Fruit fly (Drosophila melanogaster) whole organism, embryonic: ENCODE data around the gene CG10353.

Source experiments
- Blimp-1 ChIP-seq: fragments of 200-800 bp; sonication (Bioruptor generic); optimal IDR thresholded peaks from 3 replicates; lab custom pipeline; 2018; ENCODE audit warnings: missing biosample characterization, missing genetic modification characterization, mild to moderate bottlenecking, moderate library complexity, missing genetic modification reagents
- BtbVII ChIP-seq: fragments of 200-800 bp; sonication (Bioruptor generic); optimal IDR thresholded peaks from 3 replicates; lab custom pipeline; 2017; ENCODE audit warnings: missing biosample characterization, mild to moderate bottlenecking, missing genetic modification characterization
- CG10366 ChIP-seq: fragments of 200-800 bp; sonication (Bioruptor generic); IDR thresholded peaks from 2 replicates; pipeline ENCODE4 v1.3.6; 2022; ENCODE audit warnings: missing biosample characterization, missing genetic modification characterization
- CG10565 ChIP-seq: fragments of 200-800 bp; sonication (Bioruptor generic); optimal IDR thresholded peaks from 3 replicates; lab custom pipeline; 2016; ENCODE audit warnings: missing biosample characterization, mild to moderate bottlenecking, missing genetic modification characterization
- CG14667 ChIP-seq: fragments of 200-800 bp; sonication (Bioruptor generic); IDR thresholded peaks from 2 replicates; pipeline ENCODE4 v1.3.6; 2022; ENCODE audit warnings: missing biosample characterization, missing genetic modification characterization
- CG15696 ChIP-seq: fragments of 200-800 bp; sonication (Bioruptor generic); optimal IDR thresholded peaks from 2 replicates; lab custom pipeline; 2019; ENCODE audit warnings: missing biosample characterization, mild to moderate bottlenecking, missing genetic modification characterization, moderate library complexity
- CG17361 ChIP-seq: fragments of 200-800 bp; sonication (Bioruptor generic); IDR thresholded peaks from 3 replicates; pipeline ENCODE4 v1.3.6; 2022; ENCODE audit warnings: missing biosample characterization, missing genetic modification characterization
- CG17612 ChIP-seq: fragments of 200-800 bp; sonication (Bioruptor generic); IDR thresholded peaks from 2 replicates; pipeline ENCODE4 v1.3.6; 2022; ENCODE audit warnings: missing biosample characterization, missing genetic modification characterization
- CG2129 ChIP-seq: fragments of 200-800 bp; sonication (Bioruptor generic); IDR thresholded peaks from 2 replicates; pipeline ENCODE4 v1.3.6; 2022; ENCODE audit warnings: missing biosample characterization, missing genetic modification characterization; ENCODE audit not compliant: partially characterized antibody
- CG32772 ChIP-seq: fragments of 200-800 bp; sonication (Bioruptor generic); IDR thresholded peaks from 2 replicates; pipeline ENCODE4 v1.3.6; 2022; ENCODE audit warnings: missing biosample characterization, missing genetic modification characterization
- CG3838 ChIP-seq: fragments of 200-800 bp; sonication (Bioruptor generic); optimal IDR thresholded peaks from 3 replicates; lab custom pipeline; 2016; ENCODE audit warnings: missing biosample characterization, missing genetic modification characterization
- CG3995 ChIP-seq: fragments of 200-800 bp; sonication (Bioruptor generic); optimal IDR thresholded peaks from 3 replicates; lab custom pipeline; 2016; ENCODE audit warnings: missing biosample characterization, missing genetic modification characterization
- CG4282 ChIP-seq: fragments of 200-800 bp; sonication (Bioruptor generic); optimal IDR thresholded peaks from 2 replicates; lab custom pipeline; 2016; ENCODE audit warnings: missing biosample characterization, missing genetic modification characterization
- CG43689 ChIP-seq: fragments of 200-800 bp; sonication (Bioruptor generic); IDR thresholded peaks from 2 replicates; pipeline ENCODE4 v1.3.6; 2022; ENCODE audit warnings: missing biosample characterization, missing genetic modification characterization
- CG4424 ChIP-seq: fragments of 200-800 bp; sonication (Bioruptor generic); optimal IDR thresholded peaks from 3 replicates; lab custom pipeline; 2016; ENCODE audit warnings: missing biosample characterization, missing genetic modification characterization
- CG4617 ChIP-seq: fragments of 200-800 bp; sonication (Bioruptor generic); optimal IDR thresholded peaks from 3 replicates; lab custom pipeline; 2016; ENCODE audit warnings: missing biosample characterization, missing genetic modification characterization, borderline replicate concordance
- CG6175 ChIP-seq: fragments of 200-800 bp; sonication (Bioruptor generic); IDR thresholded peaks from 3 replicates; pipeline ENCODE4 v1.3.6; 2022; ENCODE audit warnings: missing biosample characterization, missing genetic modification characterization
- CG6791 ChIP-seq: fragments of 200-800 bp; sonication (Bioruptor generic); IDR thresholded peaks from 3 replicates; pipeline ENCODE4 v1.3.6; 2022; ENCODE audit warnings: missing biosample characterization, missing genetic modification characterization; ENCODE audit not compliant: partially characterized antibody
- CG7271 ChIP-seq: fragments of 200-800 bp; sonication (Bioruptor generic); optimal IDR thresholded peaks from 2 replicates; lab custom pipeline; 2018; ENCODE audit warnings: missing biosample characterization, mild to moderate bottlenecking, missing genetic modification characterization, moderate library complexity
- CG7745 ChIP-seq: fragments of 200-800 bp; sonication (Bioruptor generic); optimal IDR thresholded peaks from 2 replicates; lab custom pipeline; 2018; ENCODE audit warnings: missing biosample characterization, mild to moderate bottlenecking, missing genetic modification characterization, moderate library complexity
- CG7928 ChIP-seq: fragments of 200-800 bp; sonication (Bioruptor generic); optimal IDR thresholded peaks from 2 replicates; lab custom pipeline; 2017; ENCODE audit warnings: missing biosample characterization, mild to moderate bottlenecking, missing genetic modification characterization
- CG8478 ChIP-seq: fragments of >200 bp; optimal IDR thresholded peaks from 2 replicates; lab custom pipeline; 2018
- CoRest ChIP-seq: fragments of 200-800 bp; sonication (Bioruptor generic); optimal IDR thresholded peaks from 3 replicates; lab custom pipeline; 2018; ENCODE audit warnings: missing biosample characterization, mild to moderate bottlenecking, missing genetic modification characterization, moderate library complexity
- CrebB ChIP-seq: fragments of 200-800 bp; sonication (Bioruptor generic); optimal IDR thresholded peaks from 3 replicates; lab custom pipeline; 2018; ENCODE audit warnings: missing biosample characterization, mild to moderate bottlenecking, missing genetic modification characterization
- Dll ChIP-seq: fragments of 200-800 bp; sonication (Bioruptor generic); IDR thresholded peaks from 4 replicates; pipeline ENCODE4 v1.3.6; 2022; ENCODE audit warnings: missing biosample characterization, missing genetic modification characterization; ENCODE audit not compliant: partially characterized antibody
- E2f1 ChIP-seq: fragments of 200-800 bp; sonication (Bioruptor generic); IDR thresholded peaks from 2 replicates; pipeline ENCODE4 v1.3.6; 2022; ENCODE audit warnings: missing biosample characterization, missing genetic modification characterization
- H15 ChIP-seq: fragments of 200-800 bp; sonication (Bioruptor generic); IDR thresholded peaks from 3 replicates; pipeline ENCODE4 v1.3.6; 2022; ENCODE audit warnings: missing biosample characterization, missing genetic modification characterization
- HmgD ChIP-seq: fragments of 200-800 bp; sonication (Bioruptor generic); optimal IDR thresholded peaks from 3 replicates; lab custom pipeline; 2016; ENCODE audit warnings: missing biosample characterization, missing genetic modification characterization
- Hr3 ChIP-seq: fragments of 200-800 bp; sonication (Bioruptor generic); optimal IDR thresholded peaks from 3 replicates; lab custom pipeline; 2016; ENCODE audit warnings: missing biosample characterization, missing genetic modification characterization
- Hr39 ChIP-seq: fragments of >200 bp; optimal IDR thresholded peaks from 2 replicates; lab custom pipeline; 2017
- Kr ChIP-seq: fragments of 200-800 bp; sonication (Bioruptor generic); optimal IDR thresholded peaks from 2 replicates; lab custom pipeline; 2017; ENCODE audit warnings: missing biosample characterization, mild to moderate bottlenecking, missing genetic modification characterization
- NC2α ChIP-seq: fragments of 200-800 bp; sonication (Bioruptor generic); optimal IDR thresholded peaks from 2 replicates; lab custom pipeline; 2016; ENCODE audit warnings: missing biosample characterization, missing genetic modification characterization
- NK7.1 ChIP-seq: fragments of 200-800 bp; sonication (Bioruptor generic); optimal IDR thresholded peaks from 3 replicates; lab custom pipeline; 2016; ENCODE audit warnings: missing biosample characterization, missing genetic modification characterization
- Nf-YA ChIP-seq: fragments of 200-800 bp; sonication (Bioruptor generic); IDR thresholded peaks from 2 replicates; pipeline ENCODE4 v1.3.6; 2022; ENCODE audit warnings: missing biosample characterization, missing genetic modification characterization
- NfI ChIP-seq: fragments of 200-800 bp; sonication (Bioruptor generic); optimal IDR thresholded peaks from 3 replicates; lab custom pipeline; 2018; ENCODE audit warnings: missing biosample characterization, mild to moderate bottlenecking, missing genetic modification characterization, moderate library complexity
- croc ChIP-seq: fragments of 200-800 bp; sonication (Bioruptor generic); conservative IDR thresholded peaks from 3 replicates; pipeline ENCODE4 v1.3.6; 2022; ENCODE audit warnings: missing biosample characterization, missing genetic modification characterization
- dan ChIP-seq: fragments of 200-800 bp; sonication (Bioruptor generic); IDR thresholded peaks from 2 replicates; pipeline ENCODE4 v1.3.6; 2022; ENCODE audit warnings: missing biosample characterization, missing genetic modification characterization
- emc ChIP-seq: fragments of 200-800 bp; sonication (Bioruptor generic); optimal IDR thresholded peaks from 2 replicates; lab custom pipeline; 2016; ENCODE audit warnings: missing biosample characterization, missing genetic modification characterization
- eve ChIP-seq, 2 experiments: fragments of >200 bp; optimal IDR thresholded peaks; 2 replicates each; lab custom pipeline; 2017; ENCODE audit warnings: missing biosample characterization in 2 of 2, missing genetic modification characterization in 2 of 2
- ftz-f1 ChIP-seq: fragments of 200-800 bp; sonication (Bioruptor generic); optimal IDR thresholded peaks from 2 replicates; lab custom pipeline; 2016; ENCODE audit warnings: missing biosample characterization, missing genetic modification characterization
- fu2 ChIP-seq: fragments of 200-800 bp; sonication (Bioruptor generic); optimal IDR thresholded peaks from 2 replicates; lab custom pipeline; 2016; ENCODE audit warnings: missing biosample characterization, missing genetic modification characterization
- gsb ChIP-seq: fragments of 200-800 bp; sonication (Bioruptor generic); IDR thresholded peaks from 2 replicates; pipeline ENCODE4 v1.3.6; 2022; ENCODE audit warnings: missing biosample characterization, missing genetic modification characterization
- hb ChIP-seq: fragments of 200-800 bp; sonication (Bioruptor generic); IDR thresholded peaks from 3 replicates; pipeline ENCODE4 v1.3.6; 2022; ENCODE audit warnings: missing biosample characterization, missing genetic modification characterization; ENCODE audit not compliant: partially characterized antibody
- hth ChIP-seq: fragments of >200 bp; optimal IDR thresholded peaks from 2 replicates; lab custom pipeline; 2017; ENCODE audit warnings: inconsistent platforms
- nau ChIP-seq: fragments of 200-800 bp; sonication (Bioruptor generic); optimal IDR thresholded peaks from 3 replicates; lab custom pipeline; 2017; ENCODE audit warnings: missing biosample characterization, mild to moderate bottlenecking, missing genetic modification characterization, missing genetic modification reagents
- pan ChIP-seq, 4 experiments: fragments of >200 bp in 3 of 4; fragments of 200-800 bp in 1 of 4; sonication (Bioruptor generic) in 1 of 4; optimal IDR thresholded peaks in 3 of 4; IDR thresholded peaks in 1 of 4; 2 replicates each; pipeline versions ENCODE4 v1.3.6 to Lab custom; 2017 to 2022; ENCODE audit warnings: missing biosample characterization in 2 of 4, missing genetic modification characterization in 2 of 4, mixed read lengths in 1 of 4
- prd ChIP-seq, 3 experiments: fragments of >200 bp in 2 of 3; fragments of 200-800 bp in 1 of 3; sonication (Bioruptor generic) in 1 of 3; optimal IDR thresholded peaks in 2 of 3; IDR thresholded peaks in 1 of 3; 2 replicates in 2 of 3; 3 replicates in 1 of 3; pipeline versions ENCODE4 v1.3.6 to Lab custom; 2017 to 2022; ENCODE audit warnings: missing biosample characterization in 1 of 3, missing genetic modification characterization in 1 of 3
- repo ChIP-seq: fragments of 200-800 bp; sonication (Bioruptor generic); optimal IDR thresholded peaks from 2 replicates; lab custom pipeline; 2016; ENCODE audit warnings: missing biosample characterization, missing genetic modification characterization
- run ChIP-seq: fragments of 200-800 bp; sonication (Bioruptor generic); optimal IDR thresholded peaks from 3 replicates; lab custom pipeline; 2018; ENCODE audit warnings: missing biosample characterization, mild to moderate bottlenecking, missing genetic modification characterization
- unc-4 ChIP-seq: fragments of 200-800 bp; sonication (Bioruptor generic); IDR thresholded peaks from 2 replicates; pipeline ENCODE4 v1.3.6; 2022; ENCODE audit warnings: missing biosample characterization, missing genetic modification characterization; ENCODE audit not compliant: partially characterized antibody
- vfl ChIP-seq: fragments of 200-800 bp; sonication (Bioruptor generic); optimal IDR thresholded peaks from 2 replicates; lab custom pipeline; 2016; ENCODE audit warnings: missing biosample characterization, missing genetic modification characterization

CG10353 gene

dm6 chrX:11925213-11925612 is 38.3 kb upstream of the CG10353 start (continued):
- TF ChIP-seq CoRest (tag; lab: Kevin White, UChicago) (peak; percentile 41), dan (GFP tag; lab: Robert Waterston, UW) (no peak), ftz-f1 (no peak), Dll (GFP tag; lab: Robert Waterston, UW) (no peak), CG3995 (GFP tag; lab: Kevin White, UChicago) (no peak), CG17361 (GFP tag; lab: Robert Waterston, UW) (no peak), fu2 (GFP tag; lab: Kevin White, UChicago) (no peak), CrebB (tag; lab: Kevin White, UChicago) (peak; percentile 18), hb (GFP tag; lab: Robert Waterston, UW) (no peak), gsb (peak; percentile 67), prd (optimal IDR thresholded peaks at IDR 0.05; lab: Kevin White, UChicago) (no peak), prd (GFP tag; IDR thresholded peaks at IDR 0.05; lab: Robert Waterston, UW) (no peak; the same call in 1 of the 3 replicates), CG6175 (GFP tag; lab: Robert Waterston, UW) (0 out of 3 replicates have a peak, but pooled peaks have one; percentile 20), Hr39 (no peak), CG7928 (GFP tag; lab: Kevin White, UChicago) (no peak), CG8478 (no peak), vfl (no peak), HmgD (no peak), Nf-YA (no peak), CG2129 (GFP tag; lab: Robert Waterston, UW) (no peak), NC2α (no peak), eve (GFP tag; optimal IDR thresholded peaks at IDR 0.05; lab: Kevin White, UChicago) (no peak), CG3838 (no peak), CG4424 (no peak), CG43689 (GFP tag; lab: Robert Waterston, UW) (no peak), E2f1 (peak; percentile 54), NfI (GFP tag; lab: Kevin White, UChicago) (peak; percentile 38), CG10565 (GFP tag; lab: Kevin White, UChicago) (no peak), CG7271 (tag; lab: Kevin White, UChicago) (no peak), nau (no peak), Kr (GFP tag; lab: Kevin White, UChicago) (no peak), Blimp-1 (GFP tag; lab: Kevin White, UChicago) (peak; percentile 41), emc (GFP tag; lab: Kevin White, UChicago) (no peak), H15 (GFP tag; lab: Robert Waterston, UW) (peak; percentile 61; the same call in 1 of the 3 replicates), run (tag; lab: Kevin White, UChicago) (no peak), CG6791 (GFP tag; lab: Robert Waterston, UW) (no peak), croc (GFP tag; lab: Robert Waterston, UW) (0 out of 3 replicates have a peak, but pooled peaks have one; percentile 20), repo (GFP tag; lab: Kevin White, UChicago) (no peak), CG4617 (GFP tag; lab: Kevin White, UChicago) (no peak), NK7.1 (no peak), CG4282 (no peak), CG15696 (tag; lab: Kevin White, UChicago) (no peak), Hr3 (GFP tag; lab: Kevin White, UChicago) (no peak), CG17612 (GFP tag; lab: Robert Waterston, UW) (peak; percentile 55; the same call in 1 of the 2 replicates), CG7745 (tag; lab: Kevin White, UChicago) (no peak), CG32772 (GFP tag; lab: Robert Waterston, UW) (peak; percentile 46; the same call in 1 of the 2 replicates), hth (no peak), pan (optimal IDR thresholded peaks at IDR 0.05; lab: Kevin White, UChicago) (no peak), pan (GFP tag; optimal IDR thresholded peaks at IDR 0.05 in 1 of 2, IDR thresholded peaks at IDR 0.05 in 1 of 2) (peak in 1 of 2 experiments; percentile 82), CG14667 (peak; percentile 52), CG10366 (GFP tag; lab: Robert Waterston, UW) (peak; percentile 72), unc-4 (GFP tag; lab: Robert Waterston, UW) (no peak), BtbVII (GFP tag; lab: Kevin White, UChicago) (no peak)
